Worm (Caenorhabditis elegans) whole organism, L4 larva: Measurements from ENCODE around the gene C46F9.5.
"Not testable (repeated sequence)": the region's sequence is repeated elsewhere in the genome, so short reads cannot be mapped to it uniquely, and the experiment has no call there.

Source experiments
- F26F4.8 ChIP-seq: fragments of 200-800 bp; sonication (Bioruptor generic); conservative IDR thresholded peaks from 2 replicates; pipeline ENCODE4 v1.3.6; 2022; ENCODE audit warnings: missing genetic modification characterization, missing compliant biosample characterization
- T26A8.4 ChIP-seq: fragments of 200-800 bp; sonication (Bioruptor generic); IDR thresholded peaks from 2 replicates; pipeline ENCODE4 v1.3.6; 2022; ENCODE audit warnings: missing genetic modification characterization, missing compliant biosample characterization
- ZK337.2 ChIP-seq: fragments of 200-800 bp; sonication (Bioruptor generic); IDR thresholded peaks from 2 replicates; pipeline ENCODE4 v1.3.6; 2022; ENCODE audit warnings: missing genetic modification reagents, missing genetic modification characterization, missing compliant biosample characterization
- ZK546.5 ChIP-seq, 2 experiments: sonication (generic microtip); optimal IDR thresholded peaks; 2 replicates each; lab custom pipeline; 2017; ENCODE audit warnings: missing biosample characterization in 2 of 2, missing genetic modification characterization in 2 of 2
- ceh-20 ChIP-seq: fragments of 200-800 bp; sonication (Bioruptor generic); IDR thresholded peaks from 2 replicates; pipeline ENCODE4 v1.3.6; 2022; ENCODE audit warnings: missing genetic modification reagents, missing genetic modification characterization, missing compliant biosample characterization
- ceh-28 ChIP-seq: fragments of 150-350 bp; optimal IDR thresholded peaks from 2 replicates; lab custom pipeline; 2014; ENCODE audit warnings: missing biosample characterization, missing genetic modification reagents, missing genetic modification characterization
- ceh-62 ChIP-seq: sonication (generic microtip); optimal IDR thresholded peaks from 2 replicates; lab custom pipeline; 2017; ENCODE audit warnings: missing biosample characterization, missing genetic modification characterization
- ceh-82 ChIP-seq: sonication (generic microtip); optimal IDR thresholded peaks from 2 replicates; lab custom pipeline; 2017; ENCODE audit warnings: missing biosample characterization, missing genetic modification characterization
- daf-16 ChIP-seq, 3 experiments: sonication (generic microtip); optimal IDR thresholded peaks; 2 replicates each; lab custom pipeline; 2016 to 2017; ENCODE audit warnings: missing genetic modification characterization in 3 of 3, missing genetic modification reagents in 3 of 3, mild to moderate bottlenecking in 2 of 3, missing compliant biosample characterization in 2 of 3, missing biosample characterization in 1 of 3, moderate library complexity in 1 of 3
- egl-27 ChIP-seq: sonication (generic microtip); optimal IDR thresholded peaks from 3 replicates; lab custom pipeline; 2017; ENCODE audit warnings: missing biosample characterization, missing genetic modification reagents, missing genetic modification characterization
- hif-1 ChIP-seq, 2 experiments: sonication (generic microtip); optimal IDR thresholded peaks; 2 replicates each; lab custom pipeline; 2016 to 2017; ENCODE audit warnings: missing compliant biosample characterization in 2 of 2, missing genetic modification characterization in 2 of 2, missing genetic modification reagents in 2 of 2, missing genotype in 2 of 2, mild to moderate bottlenecking in 1 of 2
- mes-2 ChIP-seq: sonication (generic microtip); optimal IDR thresholded peaks from 2 replicates; lab custom pipeline; 2016; ENCODE audit warnings: missing genotype, mild to moderate bottlenecking, missing genetic modification characterization, missing compliant biosample characterization; ENCODE audit not compliant: poor library complexity, severe bottlenecking
- nhr-237 ChIP-seq: sonication (generic microtip); optimal IDR thresholded peaks from 2 replicates; lab custom pipeline; 2017; ENCODE audit warnings: missing biosample characterization, missing genetic modification characterization
- nhr-25 ChIP-seq: sonication (generic microtip); optimal IDR thresholded peaks from 2 replicates; lab custom pipeline; 2017; ENCODE audit warnings: missing genetic modification characterization, mild to moderate bottlenecking, missing compliant biosample characterization, antibody characterized with exemption, moderate library complexity, borderline replicate concordance; ENCODE audit not compliant: insufficient read depth
- nhr-28 ChIP-seq: fragments of 150-350 bp; optimal IDR thresholded peaks from 2 replicates; lab custom pipeline; 2014; ENCODE audit warnings: missing biosample characterization, missing genetic modification characterization
- nhr-41 ChIP-seq: fragments of 200-800 bp; sonication (Bioruptor generic); IDR thresholded peaks from 2 replicates; pipeline ENCODE4 v1.3.6; 2022; ENCODE audit warnings: missing genetic modification reagents, missing genetic modification characterization, missing compliant biosample characterization
- pqm-1 ChIP-seq: sonication (generic microtip); optimal IDR thresholded peaks from 2 replicates; lab custom pipeline; 2017; ENCODE audit warnings: missing biosample characterization, missing genetic modification characterization
- set-16 ChIP-seq: fragments of 200-800 bp; sonication (Bioruptor generic); IDR thresholded peaks from 2 replicates; pipeline ENCODE4 v1.3.6; 2022; ENCODE audit warnings: missing genetic modification reagents, missing genetic modification characterization, missing compliant biosample characterization
- skn-1 ChIP-seq: fragments of 150-350 bp; optimal IDR thresholded peaks from 2 replicates; lab custom pipeline; 2014; ENCODE audit warnings: missing biosample characterization, missing genetic modification characterization
- tra-1 ChIP-seq: fragments of 200-800 bp; sonication (Bioruptor generic); IDR thresholded peaks from 2 replicates; pipeline ENCODE4 v1.3.6; 2022; ENCODE audit warnings: missing genetic modification reagents, missing genetic modification characterization, missing compliant biosample characterization
- unc-62 ChIP-seq, 3 experiments: fragments of 150-350 bp in 1 of 3; sonication (generic microtip); optimal IDR thresholded peaks in 2 of 3; peaks in 1 of 3; 1 replicate in 1 of 3; 2 replicates in 2 of 3; lab custom pipeline; 2014 to 2017; ENCODE audit warnings: missing biosample characterization in 3 of 3, missing genetic modification characterization in 3 of 3, missing genetic modification reagents in 3 of 3, missing genotype in 1 of 3
- vab-7 ChIP-seq: fragments of 200-800 bp; sonication (Bioruptor generic); IDR thresholded peaks from 2 replicates; pipeline ENCODE4 v1.3.6; 2022; ENCODE audit warnings: missing genetic modification reagents, missing genetic modification characterization, missing compliant biosample characterization
- zfp-2 ChIP-seq: sonication (generic microtip); optimal IDR thresholded peaks from 2 replicates; lab custom pipeline; 2016; ENCODE audit warnings: mild to moderate bottlenecking, missing genetic modification characterization, missing compliant biosample characterization
- zip-11 ChIP-seq: fragments of 200-800 bp; sonication (Bioruptor generic); IDR thresholded peaks from 2 replicates; pipeline ENCODE4 v1.3.6; 2022; ENCODE audit warnings: missing genetic modification characterization, missing compliant biosample characterization

C46F9.5 gene

ce11 chrII:1854094-1854493 lies 41.3 kb upstream of the C46F9.5 start, which contains the start of gene fbxb-95:
Gene fbxb-95 (plus strand): TSS chrII:1854394.
- TF ChIP-seq ceh-62 (tag; lab: Kevin White, UChicago); zfp-2; ZK546.5 (tag; optimal IDR thresholded peaks at IDR 0.05; lab: Kevin White, UChicago): not testable (repeated sequence)

ce11 chrII:1855447-1855846 lies 39.9 kb upstream of the C46F9.5 start:
- TF ChIP-seq set-16 (GFP tag; lab: Robert Waterston, UW) (0 out of 2 replicates have a peak, but pooled peaks have one; percentile 12), tra-1 (GFP tag; lab: Robert Waterston, UW) (peak; percentile 99)

ce11 chrII:1861285-1861793 lies 34.0 kb upstream of the C46F9.5 start, which contains the start of gene C16C4.18:
Gene C16C4.18 (minus strand): TSS chrII:1861335.
- not testable (repeated sequence) for TF ChIP-seq vab-7 (GFP tag; lab: Robert Waterston, UW); F26F4.8; unc-62 (GFP tag; optimal IDR thresholded peaks at IDR 0.05 in 1 of 2; lab: Kevin White, UChicago); unc-62 (tag; optimal IDR thresholded peaks at IDR 0.05; lab: Kevin White, UChicago)

ce11 chrII:1862334-1862733 lies 33.0 kb upstream of the C46F9.5 start, which contains the start of gene fbxb-98:
Gene fbxb-98 (plus strand): TSS chrII:1862634.
- not testable (repeated sequence) for TF ChIP-seq nhr-41 (GFP tag; lab: Robert Waterston, UW); zip-11 (GFP tag; lab: Robert Waterston, UW); skn-1 (tag; lab: Kevin White, UChicago)

ce11 chrII:1864278-1864677 lies 31.1 kb upstream of the C46F9.5 start, which contains the start of gene C16C4.17:
Gene C16C4.17 (plus strand): TSS chrII:1864578.
- TF ChIP-seq nhr-28 (no peak), ceh-28 (tag; lab: Kevin White, UChicago) (no peak), ceh-82 (tag; lab: Kevin White, UChicago) (no peak), ceh-62 (tag; lab: Kevin White, UChicago) (no peak), mes-2 (tag; lab: Kevin White, UChicago) (no peak), nhr-25 (tag; lab: Kevin White, UChicago) (no peak), nhr-237 (no peak), ceh-20 (GFP tag; lab: Robert Waterston, UW) (no peak), ZK546.5 (tag; optimal IDR thresholded peaks at IDR 0.05; lab: Kevin White, UChicago) (no peak), tra-1 (GFP tag; lab: Robert Waterston, UW) (no peak)

ce11 chrII:1865683-1866431 lies 29.5 kb upstream of the C46F9.5 start, which contains the start of gene math-15:
Gene math-15 (plus strand): TSS chrII:1866381.
- no peak for TF ChIP-seq ZK337.2 (GFP tag; lab: Robert Waterston, UW)
- peak; percentile 53 for TF ChIP-seq nhr-28
- TF ChIP-seq pqm-1: peak; percentile 72

- TF ChIP-seq F26F4.8 (no peak), pqm-1 (no peak), egl-27 (no peak), hif-1 (tag; optimal IDR thresholded peaks at IDR 0.05; lab: Kevin White, UChicago) (no peak), daf-16 (GFP tag; optimal IDR thresholded peaks at IDR 0.05; lab: Kevin White, UChicago) (no peak), daf-16 (tag; optimal IDR thresholded peaks at IDR 0.05; lab: Kevin White, UChicago) (peak; percentile 24), ZK546.5 (tag; optimal IDR thresholded peaks at IDR 0.05; lab: Kevin White, UChicago) (no peak), T26A8.4 (GFP tag; lab: Robert Waterston, UW) (no peak)
Measured at ce11 chrII:1869120-1869519, 26.3 kb upstream of the C46F9.5 start, which contains the start of gene math-14. Gene math-14 (plus strand): TSS chrII:1869420.
